Worm (Caenorhabditis elegans) whole organism, mixed stage, embryonic: Measurements from ENCODE around the gene Y46D2A.1.

Experiments
- ceh-39 ChIP-seq: fragments of 150-350 bp; optimal IDR thresholded peaks from 2 replicates; lab custom pipeline; 2014; ENCODE audit warnings: missing biosample characterization, missing genetic modification characterization
- ceh-43 ChIP-seq: fragments of 200-800 bp; sonication (Bioruptor generic); optimal IDR thresholded peaks from 2 replicates; lab custom pipeline; 2018; ENCODE audit warnings: mild to moderate bottlenecking, missing genetic modification characterization, moderate library complexity, missing compliant biosample characterization
- ceh-83 ChIP-seq: fragments of 200-800 bp; sonication (Bioruptor generic); optimal IDR thresholded peaks from 2 replicates; lab custom pipeline; 2018; ENCODE audit warnings: mild to moderate bottlenecking, missing genetic modification characterization, missing compliant biosample characterization
- elt-3 ChIP-seq: fragments of 150-350 bp; optimal IDR thresholded peaks from 2 replicates; lab custom pipeline; 2014; ENCODE audit warnings: missing biosample characterization, missing genetic modification characterization
- hlh-1 ChIP-seq: fragments of 150-350 bp; optimal IDR thresholded peaks from 2 replicates; lab custom pipeline; 2014; ENCODE audit warnings: missing biosample characterization, missing genetic modification reagents, missing genetic modification characterization
- lin-13 ChIP-seq: fragments of 150-350 bp; optimal IDR thresholded peaks from 2 replicates; lab custom pipeline; 2014; ENCODE audit warnings: missing biosample characterization, missing genetic modification characterization
- lsy-2 ChIP-seq: fragments of 150-350 bp; optimal IDR thresholded peaks from 2 replicates; lab custom pipeline; 2014; ENCODE audit warnings: missing biosample characterization, missing genetic modification characterization
- mab-5 ChIP-seq: fragments of 150-350 bp; optimal IDR thresholded peaks from 2 replicates; lab custom pipeline; 2014; ENCODE audit warnings: missing biosample characterization, missing genetic modification characterization
- nhr-28 ChIP-seq: fragments of 150-350 bp; optimal IDR thresholded peaks from 2 replicates; lab custom pipeline; 2014; ENCODE audit warnings: missing biosample characterization, missing genetic modification characterization
- nhr-76 ChIP-seq: sonication (generic microtip); optimal IDR thresholded peaks from 2 replicates; lab custom pipeline; 2017; ENCODE audit warnings: missing biosample characterization, missing genetic modification characterization
- pha-4 ChIP-seq: fragments of 150-350 bp; optimal IDR thresholded peaks from 2 replicates; lab custom pipeline; 2018; ENCODE audit warnings: missing biosample characterization, missing genetic modification reagents, missing genetic modification characterization
- unc-120 ChIP-seq: sonication (generic microtip); optimal IDR thresholded peaks from 2 replicates; lab custom pipeline; 2017; ENCODE audit warnings: missing genetic modification characterization, missing compliant biosample characterization; ENCODE audit not compliant: poor library complexity, severe bottlenecking
- unc-62 ChIP-seq: fragments of 150-350 bp; optimal IDR thresholded peaks from 2 replicates; lab custom pipeline; 2014; ENCODE audit warnings: missing biosample characterization, missing genetic modification reagents, missing genetic modification characterization
- ztf-11 ChIP-seq: fragments of 150-350 bp; optimal IDR thresholded peaks from 2 replicates; lab custom pipeline; 2014; ENCODE audit warnings: missing biosample characterization, missing genetic modification characterization

DNA sequence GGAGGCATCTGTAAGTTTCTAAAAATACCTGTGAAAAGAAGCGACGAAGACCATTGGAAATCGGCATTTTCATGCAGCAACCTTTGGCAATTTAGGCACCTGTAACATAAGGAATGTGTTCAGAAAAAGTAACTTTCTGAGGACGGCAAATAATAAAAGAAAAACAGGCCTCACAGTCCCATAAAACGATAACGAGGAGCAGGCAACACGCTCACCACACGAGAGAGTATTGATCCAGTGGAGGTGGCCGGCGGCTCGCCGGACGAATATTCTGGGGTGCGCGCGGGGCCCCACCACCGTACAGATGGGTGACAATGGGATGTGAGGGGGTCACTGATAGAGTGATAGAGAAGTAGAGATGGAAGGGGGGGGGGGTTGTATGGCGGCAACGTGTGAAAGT lies 47.4 kb upstream of the Y46D2A.1 start, which contains the start of gene F02E11.3:
- no peak for TF ChIP-seq pha-4 (tag; lab: Kevin White, UChicago)
- no peak for TF ChIP-seq nhr-28 (tag; lab: Kevin White, UChicago)
- no peak for TF ChIP-seq lsy-2 (tag; lab: Kevin White, UChicago)
- no peak for TF ChIP-seq ceh-83
- no peak for TF ChIP-seq ztf-11 (tag; lab: Kevin White, UChicago)
- TF ChIP-seq hlh-1, result no peak
- TF ChIP-seq mab-5 (tag; lab: Kevin White, UChicago), result no peak
- no peak for TF ChIP-seq unc-62 (GFP tag; lab: Kevin White, UChicago)
- no peak for TF ChIP-seq ceh-43 (GFP tag; lab: Kevin White, UChicago)
- no peak for TF ChIP-seq lin-13 (tag; lab: Kevin White, UChicago)
- TF ChIP-seq unc-120 (tag; lab: Kevin White, UChicago), result no peak
- TF ChIP-seq nhr-76 (tag; lab: Kevin White, UChicago), result no peak
- TF ChIP-seq elt-3 (tag; lab: Kevin White, UChicago), result no peak
- TF ChIP-seq ceh-39 (tag; lab: Kevin White, UChicago), result no peak
